Fruit fly (Drosophila melanogaster) whole organism, embryonic: ENCODE measurements around the gene CG34354.

Experiments used
- Aef1 ChIP-seq: fragments of 200-800 bp; sonication (Bioruptor generic); IDR thresholded peaks from 3 replicates; pipeline ENCODE4 v1.3.6; 2022; ENCODE audit warnings: missing biosample characterization, missing genetic modification characterization
- CG11398 ChIP-seq: fragments of 200-800 bp; sonication (Bioruptor generic); optimal IDR thresholded peaks from 2 replicates; lab custom pipeline; 2016; ENCODE audit warnings: missing biosample characterization, missing genetic modification characterization
- CG11456 ChIP-seq: fragments of 200-800 bp; sonication (Bioruptor generic); IDR thresholded peaks from 3 replicates; pipeline ENCODE4 v1.3.6; 2022; ENCODE audit warnings: missing biosample characterization, missing genetic modification characterization
- CG13123 ChIP-seq: fragments of 200-800 bp; sonication (Bioruptor generic); optimal IDR thresholded peaks from 2 replicates; lab custom pipeline; 2016; ENCODE audit warnings: missing biosample characterization, missing genetic modification characterization
- CG13624 ChIP-seq: fragments of 200-800 bp; sonication (Bioruptor generic); optimal IDR thresholded peaks from 2 replicates; lab custom pipeline; 2016; ENCODE audit warnings: missing biosample characterization, missing genetic modification characterization
- CG13775 ChIP-seq: fragments of 200-800 bp; sonication (Bioruptor generic); optimal IDR thresholded peaks from 3 replicates; lab custom pipeline; 2017; ENCODE audit warnings: missing biosample characterization, mild to moderate bottlenecking, missing genetic modification characterization
- CG15073 ChIP-seq: fragments of 200-800 bp; sonication (Bioruptor generic); optimal IDR thresholded peaks from 2 replicates; lab custom pipeline; 2016; ENCODE audit warnings: missing biosample characterization, missing genetic modification characterization
- CG16863 ChIP-seq: fragments of 200-800 bp; sonication (Bioruptor generic); optimal IDR thresholded peaks from 3 replicates; lab custom pipeline; 2016; ENCODE audit warnings: missing biosample characterization, missing genetic modification characterization
- CG17359 ChIP-seq: fragments of 200-800 bp; sonication (Bioruptor generic); optimal IDR thresholded peaks from 3 replicates; lab custom pipeline; 2018; ENCODE audit warnings: missing biosample characterization, mild to moderate bottlenecking, missing genetic modification characterization, moderate library complexity
- CG2116 ChIP-seq: fragments of 200-800 bp; sonication (Bioruptor generic); optimal IDR thresholded peaks from 3 replicates; lab custom pipeline; 2018; ENCODE audit warnings: missing biosample characterization, mild to moderate bottlenecking, missing genetic modification characterization
- CG33557 ChIP-seq: fragments of 200-800 bp; sonication (Bioruptor generic); optimal IDR thresholded peaks from 2 replicates; lab custom pipeline; 2019; ENCODE audit warnings: missing biosample characterization, mild to moderate bottlenecking, missing genetic modification characterization, moderate library complexity
- CG42726 ChIP-seq: fragments of 200-800 bp; sonication (Bioruptor generic); IDR thresholded peaks from 2 replicates; pipeline ENCODE4 v1.3.6; 2022; ENCODE audit warnings: missing biosample characterization, missing genetic modification characterization; ENCODE audit not compliant: partially characterized antibody
- CG4424 ChIP-seq: fragments of 200-800 bp; sonication (Bioruptor generic); optimal IDR thresholded peaks from 3 replicates; lab custom pipeline; 2016; ENCODE audit warnings: missing biosample characterization, missing genetic modification characterization
- CG5245 ChIP-seq: fragments of 200-800 bp; sonication (Bioruptor generic); optimal IDR thresholded peaks from 3 replicates; lab custom pipeline; 2016; ENCODE audit warnings: missing biosample characterization, missing genetic modification characterization
- CG6654 ChIP-seq: fragments of 200-800 bp; sonication (Bioruptor generic); optimal IDR thresholded peaks from 2 replicates; lab custom pipeline; 2017; ENCODE audit warnings: missing biosample characterization, mild to moderate bottlenecking, missing genetic modification characterization
- CG7745 ChIP-seq: fragments of 200-800 bp; sonication (Bioruptor generic); optimal IDR thresholded peaks from 2 replicates; lab custom pipeline; 2018; ENCODE audit warnings: missing biosample characterization, mild to moderate bottlenecking, missing genetic modification characterization, moderate library complexity
- CG8944 ChIP-seq: fragments of 200-800 bp; sonication (Bioruptor generic); optimal IDR thresholded peaks from 3 replicates; lab custom pipeline; 2016; ENCODE audit warnings: missing biosample characterization, missing genetic modification characterization
- Fer3 ChIP-seq: fragments of 200-800 bp; sonication (Bioruptor generic); optimal IDR thresholded peaks from 2 replicates; lab custom pipeline; 2018; ENCODE audit warnings: missing biosample characterization, mild to moderate bottlenecking, missing genetic modification characterization, moderate library complexity
- H2.0 ChIP-seq: fragments of 200-800 bp; sonication (Bioruptor generic); IDR thresholded peaks from 2 replicates; pipeline ENCODE4 v1.3.6; 2022; ENCODE audit warnings: missing biosample characterization, missing genetic modification characterization
- HmgZ ChIP-seq: fragments of 200-800 bp; sonication (Bioruptor generic); optimal IDR thresholded peaks from 2 replicates; lab custom pipeline; 2018; ENCODE audit warnings: missing biosample characterization, mild to moderate bottlenecking, missing genetic modification characterization
- Jarid2 ChIP-seq: fragments of 200-800 bp; sonication (Bioruptor generic); optimal IDR thresholded peaks from 3 replicates; lab custom pipeline; 2017; ENCODE audit warnings: mild to moderate bottlenecking, missing biosample characterization, missing genetic modification reagents, missing genetic modification characterization
- Mrtf ChIP-seq: fragments of 200-800 bp; sonication (Bioruptor generic); IDR thresholded peaks from 3 replicates; pipeline ENCODE4 v1.3.6; 2022; ENCODE audit warnings: missing biosample characterization, missing genetic modification characterization
- PHDP ChIP-seq: fragments of 200-800 bp; sonication (Bioruptor generic); optimal IDR thresholded peaks from 3 replicates; lab custom pipeline; 2018; ENCODE audit warnings: missing biosample characterization, mild to moderate bottlenecking, missing genetic modification characterization, moderate library complexity
- Rfx ChIP-seq: fragments of 200-800 bp; sonication (Bioruptor generic); IDR thresholded peaks from 2 replicates; pipeline ENCODE4 v1.3.6; 2022; ENCODE audit warnings: missing biosample characterization, missing genetic modification characterization
- Usf ChIP-seq: fragments of 200-800 bp; sonication (Bioruptor generic); optimal IDR thresholded peaks from 2 replicates; lab custom pipeline; 2017; ENCODE audit warnings: missing genotype, missing biosample characterization, missing genetic modification characterization
- Xbp1 ChIP-seq: fragments of 200-800 bp; sonication (Bioruptor generic); optimal IDR thresholded peaks from 3 replicates; lab custom pipeline; 2016; ENCODE audit warnings: missing biosample characterization, mild to moderate bottlenecking, missing genetic modification characterization
- br ChIP-seq: fragments of >200 bp; optimal IDR thresholded peaks from 2 replicates; lab custom pipeline; 2017
- crc ChIP-seq: fragments of 200-800 bp; sonication (Bioruptor generic); optimal IDR thresholded peaks from 2 replicates; lab custom pipeline; 2016; ENCODE audit warnings: missing biosample characterization, missing genetic modification characterization
- da ChIP-seq: fragments of 200-800 bp; sonication (Bioruptor generic); optimal IDR thresholded peaks from 2 replicates; lab custom pipeline; 2016; ENCODE audit warnings: missing biosample characterization, missing genetic modification characterization
- dpn ChIP-seq, 2 experiments: fragments of 200-800 bp; sonication (Bioruptor generic); optimal IDR thresholded peaks; 3 replicates each; lab custom pipeline; 2016; ENCODE audit warnings: missing biosample characterization in 2 of 2, missing genetic modification characterization in 2 of 2
- emc ChIP-seq: fragments of 200-800 bp; sonication (Bioruptor generic); optimal IDR thresholded peaks from 2 replicates; lab custom pipeline; 2016; ENCODE audit warnings: missing biosample characterization, missing genetic modification characterization
- ems ChIP-seq: fragments of 200-800 bp; sonication (Bioruptor generic); optimal IDR thresholded peaks from 3 replicates; lab custom pipeline; 2016; ENCODE audit warnings: missing biosample characterization, missing genetic modification characterization
- fru ChIP-seq: fragments of >200 bp; optimal IDR thresholded peaks from 2 replicates; lab custom pipeline; 2017
- ftz-f1 ChIP-seq: fragments of 200-800 bp; sonication (Bioruptor generic); optimal IDR thresholded peaks from 2 replicates; lab custom pipeline; 2016; ENCODE audit warnings: missing biosample characterization, missing genetic modification characterization
- gem ChIP-seq: fragments of 200-800 bp; sonication (Bioruptor generic); optimal IDR thresholded peaks from 2 replicates; lab custom pipeline; 2019; ENCODE audit warnings: missing biosample characterization, mild to moderate bottlenecking, missing genetic modification characterization, moderate library complexity
- gt ChIP-seq: fragments of 200-800 bp; sonication (Bioruptor generic); IDR thresholded peaks from 2 replicates; pipeline ENCODE4 v1.3.6; 2022; ENCODE audit warnings: missing biosample characterization, missing genetic modification characterization
- ham ChIP-seq: fragments of 200-800 bp; sonication (Bioruptor generic); IDR thresholded peaks from 2 replicates; pipeline ENCODE4 v1.3.6; 2022; ENCODE audit warnings: missing biosample characterization, missing genetic modification characterization
- hkb ChIP-seq, 2 experiments: fragments of 200-800 bp in 1 of 2; fragments of >200 bp in 1 of 2; sonication (Bioruptor generic) in 1 of 2; IDR thresholded peaks in 1 of 2; optimal IDR thresholded peaks in 1 of 2; 2 replicates each; pipeline versions ENCODE4 v1.3.6 to Lab custom; 2017 to 2022; ENCODE audit warnings: missing biosample characterization in 1 of 2, missing genetic modification characterization in 1 of 2
- lbe ChIP-seq: fragments of 200-800 bp; sonication (Bioruptor generic); optimal IDR thresholded peaks from 2 replicates; lab custom pipeline; 2016; ENCODE audit warnings: missing biosample characterization, mild to moderate bottlenecking, missing genetic modification characterization
- onecut ChIP-seq: fragments of 200-800 bp; sonication (Bioruptor generic); IDR thresholded peaks from 2 replicates; pipeline ENCODE4 v1.3.6; 2022; ENCODE audit warnings: missing biosample characterization, missing genetic modification characterization
- ro ChIP-seq: fragments of 200-800 bp; sonication (Bioruptor generic); IDR thresholded peaks from 2 replicates; pipeline ENCODE4 v1.3.6; 2022; ENCODE audit warnings: missing biosample characterization, missing genetic modification characterization
- run ChIP-seq: fragments of 200-800 bp; sonication (Bioruptor generic); optimal IDR thresholded peaks from 3 replicates; lab custom pipeline; 2018; ENCODE audit warnings: missing biosample characterization, mild to moderate bottlenecking, missing genetic modification characterization
- scrt ChIP-seq: fragments of 200-800 bp; sonication (Bioruptor generic); optimal IDR thresholded peaks from 2 replicates; lab custom pipeline; 2018; ENCODE audit warnings: missing biosample characterization, mild to moderate bottlenecking, missing genetic modification characterization, moderate library complexity
- seq ChIP-seq: fragments of 200-800 bp; sonication (Bioruptor generic); IDR thresholded peaks from 2 replicates; pipeline ENCODE4 v1.3.6; 2022; ENCODE audit warnings: missing biosample characterization, missing genetic modification characterization
- shn ChIP-seq: fragments of 200-800 bp; sonication (Bioruptor generic); optimal IDR thresholded peaks from 3 replicates; lab custom pipeline; 2016; ENCODE audit warnings: missing biosample characterization, missing genetic modification characterization
- slp2 ChIP-seq: fragments of 200-800 bp; sonication (Bioruptor generic); optimal IDR thresholded peaks from 2 replicates; lab custom pipeline; 2016; ENCODE audit warnings: missing biosample characterization, missing genetic modification characterization
- so ChIP-seq: fragments of 200-800 bp; sonication (Bioruptor generic); IDR thresholded peaks from 3 replicates; pipeline ENCODE4 v1.3.6; 2022; ENCODE audit warnings: missing biosample characterization, missing genetic modification characterization
- tap ChIP-seq: fragments of 200-800 bp; optimal IDR thresholded peaks from 3 replicates; lab custom pipeline; 2019; ENCODE audit warnings: missing biosample characterization, mild to moderate bottlenecking, missing genetic modification characterization, moderate library complexity
- tin ChIP-seq: fragments of 200-800 bp; sonication (Bioruptor generic); optimal IDR thresholded peaks from 3 replicates; lab custom pipeline; 2016; ENCODE audit warnings: missing biosample characterization, missing genetic modification characterization
- toy ChIP-seq: fragments of 200-800 bp; sonication (Bioruptor generic); IDR thresholded peaks from 2 replicates; pipeline ENCODE4 v1.3.6; 2022; ENCODE audit warnings: missing biosample characterization, missing genetic modification characterization
- unc-4 ChIP-seq: fragments of 200-800 bp; sonication (Bioruptor generic); IDR thresholded peaks from 2 replicates; pipeline ENCODE4 v1.3.6; 2022; ENCODE audit warnings: missing biosample characterization, missing genetic modification characterization; ENCODE audit not compliant: partially characterized antibody
- zen ChIP-seq: fragments of 200-800 bp; sonication (Bioruptor generic); optimal IDR thresholded peaks from 3 replicates; lab custom pipeline; 2018; ENCODE audit warnings: missing biosample characterization, mild to moderate bottlenecking, missing genetic modification characterization, moderate library complexity

CG34354 gene

dm6 chr3R:28118111-28118510 lies 28.6 kb upstream of the CG34354 start (continued):
- TF ChIP-seq CG7745 (tag; lab: Kevin White, UChicago) (no peak), CG8944 (GFP tag; lab: Kevin White, UChicago) (no peak), seq (GFP tag; lab: Robert Waterston, UW) (0 out of 2 replicates have a peak, but pooled peaks have one; percentile 23), ro (GFP tag; lab: Robert Waterston, UW) (no peak), H2.0 (GFP tag; lab: Robert Waterston, UW) (no peak), Jarid2 (no peak), toy (GFP tag; lab: Robert Waterston, UW) (no peak), unc-4 (GFP tag; lab: Robert Waterston, UW) (no peak), Mrtf (GFP tag; lab: Robert Waterston, UW) (0 out of 3 replicates have a peak, but pooled peaks have one; percentile 40), CG13775 (GFP tag; lab: Kevin White, UChicago) (no peak), Fer3 (tag; lab: Kevin White, UChicago) (peak; percentile 47), gem (peak; percentile 48), da (no peak), crc (no peak), zen (tag; lab: Kevin White, UChicago) (no peak), slp2 (GFP tag; lab: Kevin White, UChicago) (no peak), emc (GFP tag; lab: Kevin White, UChicago) (no peak), CG5245 (GFP tag; lab: Kevin White, UChicago) (no peak), CG13624 (GFP tag; lab: Kevin White, UChicago) (no peak), CG15073 (GFP tag; lab: Kevin White, UChicago) (no peak), fru (lab: Kevin White, UChicago) (no peak), Xbp1 (GFP tag; lab: Kevin White, UChicago) (peak; percentile 21), ftz-f1 (GFP tag; lab: Kevin White, UChicago) (no peak), dpn (GFP tag; optimal IDR thresholded peaks at IDR 0.05; lab: Kevin White, UChicago) (peak; percentile 12 to 36), br (lab: Kevin White, UChicago) (no peak), tin (peak; percentile 21), scrt (GFP tag; lab: Kevin White, UChicago) (peak; percentile 53), CG17359 (tag; lab: Kevin White, UChicago) (peak; percentile 67), tap (tag; lab: Kevin White, UChicago) (no peak), CG13123 (GFP tag; lab: Kevin White, UChicago) (no peak), CG11398 (GFP tag; lab: Kevin White, UChicago) (no peak), CG11456 (GFP tag; lab: Robert Waterston, UW) (no peak), PHDP (tag; lab: Kevin White, UChicago) (peak; percentile 6), CG2116 (GFP tag; lab: Kevin White, UChicago) (no peak), Aef1 (GFP tag; lab: Robert Waterston, UW) (peak; percentile 37; the same call in 1 of the 3 replicates), shn (GFP tag; lab: Kevin White, UChicago) (no peak), HmgZ (tag; lab: Kevin White, UChicago) (no peak), ham (GFP tag; lab: Robert Waterston, UW) (no peak), CG42726 (no peak), Rfx (GFP tag; lab: Robert Waterston, UW) (peak; percentile 51), onecut (GFP tag; lab: Robert Waterston, UW) (0 out of 2 replicates have a peak, but pooled peaks have one; percentile 13), CG33557 (GFP tag; lab: Kevin White, UChicago) (no peak), lbe (no peak), so (GFP tag; lab: Robert Waterston, UW) (0 out of 3 replicates have a peak, but pooled peaks have one; percentile 18), gt (no peak), CG6654 (no peak), CG4424 (no peak), hkb (optimal IDR thresholded peaks at IDR 0.05; lab: Kevin White, UChicago) (no peak), hkb (GFP tag; IDR thresholded peaks at IDR 0.05; lab: Robert Waterston, UW) (no peak; the same call in 1 of the 2 replicates), run (tag; lab: Kevin White, UChicago) (no peak), CG16863 (GFP tag; lab: Kevin White, UChicago) (no peak), Usf (no peak), ems (GFP tag; lab: Kevin White, UChicago) (no peak)
